Worm (Caenorhabditis elegans) whole organism, L4 larva: ENCODE data around the gene ugt-4.
A peak's percentile ranks its signal among the peaks of the same experiment; 100 is the strongest.

ENCODE experiments used
- F44E2.7 ChIP-seq: fragments of 200-800 bp; sonication (Bioruptor generic); IDR thresholded peaks from 2 replicates; pipeline ENCODE4 v2.1.2; 2022; ENCODE audit warnings: missing genetic modification characterization, missing compliant biosample characterization
- dpl-1 ChIP-seq: fragments of 150-350 bp; optimal IDR thresholded peaks from 2 replicates; lab custom pipeline; 2014; ENCODE audit warnings: missing biosample characterization, missing genetic modification reagents, missing genetic modification characterization
- dve-1 ChIP-seq: sonication (generic microtip); optimal IDR thresholded peaks from 2 replicates; lab custom pipeline; 2017; ENCODE audit warnings: antibody characterized with exemption, mild to moderate bottlenecking, missing genetic modification characterization, missing compliant biosample characterization; ENCODE audit not compliant: insufficient read depth
- lin-13 ChIP-seq: fragments of 150-350 bp; optimal IDR thresholded peaks from 2 replicates; lab custom pipeline; 2014; ENCODE audit warnings: missing biosample characterization, missing genetic modification reagents, missing genetic modification characterization
- unc-62 ChIP-seq, 3 experiments: fragments of 150-350 bp in 1 of 3; sonication (generic microtip); optimal IDR thresholded peaks in 2 of 3; peaks in 1 of 3; 1 replicate in 1 of 3; 2 replicates in 2 of 3; lab custom pipeline; 2014 to 2017; ENCODE audit warnings: missing biosample characterization in 3 of 3, missing genetic modification characterization in 3 of 3, missing genetic modification reagents in 3 of 3, missing genotype in 1 of 3

DNA sequence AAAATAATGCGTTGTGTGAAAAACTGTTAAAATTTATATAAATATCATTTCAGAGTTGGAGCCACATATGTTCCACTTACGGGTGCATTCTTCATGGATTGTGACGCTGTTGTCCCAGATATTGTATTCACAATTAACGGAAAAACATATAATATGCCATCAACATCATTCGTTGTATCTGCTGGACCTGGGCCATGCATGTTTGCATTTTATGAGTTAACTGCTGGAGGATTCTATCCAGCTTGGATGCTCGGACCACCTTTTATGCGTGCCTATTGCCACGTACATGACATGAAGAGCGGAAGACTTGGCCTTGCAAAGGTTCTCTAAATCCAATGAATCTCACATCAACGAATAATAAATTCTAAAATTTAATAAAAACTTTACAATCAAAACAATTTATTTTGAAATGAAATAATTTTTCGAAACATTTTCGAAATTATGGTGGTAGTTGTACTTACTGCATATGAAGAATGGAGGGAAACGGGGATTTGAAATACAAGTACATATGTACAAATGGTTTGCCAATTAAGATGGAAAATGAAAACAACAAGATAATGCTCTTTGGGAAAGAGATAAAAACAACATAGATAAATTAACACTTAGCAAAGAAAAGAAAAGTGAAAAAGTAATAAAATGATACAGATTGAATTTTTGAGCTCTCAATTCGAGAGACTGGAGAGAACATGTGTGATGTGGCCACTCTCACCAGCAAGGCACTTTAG lies 51.2 kb downstream of the ugt-4 start:
- no peak for TF ChIP-seq unc-62 (GFP tag; optimal IDR thresholded peaks at IDR 0.05 in 1 of 2; lab: Kevin White, UChicago)
- no peak for TF ChIP-seq unc-62 (tag; optimal IDR thresholded peaks at IDR 0.05; lab: Kevin White, UChicago)
- TF ChIP-seq lin-13 (GFP tag; lab: Kevin White, UChicago) = no peak
- TF ChIP-seq F44E2.7 (GFP tag; lab: Robert Waterston, UW) = no peak
- TF ChIP-seq dve-1 = peak; percentile 53
- TF ChIP-seq dpl-1 (GFP tag; lab: Kevin White, UChicago) = no peak
